Fruit fly (Drosophila melanogaster): ENCODE data around the gene Rubicon.

The Rubicon gene

dm6 chrX:8728030-8728429, 51.2 kb downstream of the Rubicon start:
- TF ChIP-seq gem (tag; optimal IDR thresholded peaks at IDR 0.05) (peak; percentile 19), Sin3A (optimal IDR thresholded peaks at IDR 0.05) (no peak), sens (GFP tag) (peak; percentile 79), Fer3 (tag; optimal IDR thresholded peaks at IDR 0.05) (no peak), CG2712 (tag; optimal IDR thresholded peaks at IDR 0.05) (peak; percentile 15), ci (GFP tag; IDR thresholded peaks at IDR 0.05) (0 out of 3 replicates have a peak, but pooled peaks have one; percentile 30), Neu2 (GFP tag; optimal IDR thresholded peaks at IDR 0.05; ENCODE audit: borderline replicate concordance) (no peak), sisA (GFP tag; IDR thresholded peaks at IDR 0.05) (peak; percentile 56; the same call in 1 of the 2 replicates), Oli (tag; optimal IDR thresholded peaks at IDR 0.05) (peak; percentile 3), slbo (GFP tag; IDR thresholded peaks at IDR 0.05) (0 out of 2 replicates have a peak, but pooled peaks have one; percentile 19), CG10979 (tag; optimal IDR thresholded peaks at IDR 0.05) (no peak), Blimp-1 (GFP tag; optimal IDR thresholded peaks at IDR 0.05) (peak; percentile 3), bsh (GFP tag; optimal IDR thresholded peaks at IDR 0.05) (peak in 1 of 2 experiments; percentile 39), CG17328 (GFP tag; IDR thresholded peaks at IDR 0.05) (peak; percentile 29; the same call in 1 of the 2 replicates), row (GFP tag; IDR thresholded peaks at IDR 0.05) (0 out of 3 replicates have a peak, but pooled peaks have one; percentile 22), Med (GFP tag) (peak; percentile 39), CG14441 (GFP tag; IDR thresholded peaks at IDR 0.05) (0 out of 2 replicates have a peak, but pooled peaks have one; percentile 25), CG32767 (GFP tag; IDR thresholded peaks at IDR 0.05) (0 out of 2 replicates have a peak, but pooled peaks have one; percentile 34), CG15696 (tag; optimal IDR thresholded peaks at IDR 0.05) (no peak), hkb (optimal IDR thresholded peaks at IDR 0.05) (no peak), hkb (GFP tag; IDR thresholded peaks at IDR 0.05) (peak; percentile 19; the same call in 1 of the 2 replicates), run (tag; optimal IDR thresholded peaks at IDR 0.05) (no peak), Xrp1 (GFP tag; IDR thresholded peaks at IDR 0.05) (peak; percentile 31; the same call in 1 of the 2 replicates), bigmax (GFP tag; optimal IDR thresholded peaks at IDR 0.05) (no peak)

dm6 chrX:8730306-8730705, 53.4 kb downstream of the Rubicon start:
- no peak for TF ChIP-seq CG31365 (tag; optimal IDR thresholded peaks at IDR 0.05)
- no peak for TF ChIP-seq Hr51 (GFP tag; optimal IDR thresholded peaks at IDR 0.05)
- TF ChIP-seq CG16813 (GFP tag; IDR thresholded peaks at IDR 0.05; ENCODE audit: partially characterized antibody), result no peak
- TF ChIP-seq CG13624 (GFP tag; optimal IDR thresholded peaks at IDR 0.05), result no peak
- no peak for TF ChIP-seq CG9876 (GFP tag; optimal IDR thresholded peaks at IDR 0.05)
- TF ChIP-seq Camta (GFP tag; optimal IDR thresholded peaks at IDR 0.05), result no peak
- peak; percentile 23 for TF ChIP-seq mam (GFP tag; optimal IDR thresholded peaks at IDR 0.05)
- no peak for TF ChIP-seq Lhr (GFP tag; optimal IDR thresholded peaks at IDR 0.05)
- TF ChIP-seq Jarid2 (GFP tag; optimal IDR thresholded peaks at IDR 0.05), result peak; percentile 11
- no peak for TF ChIP-seq salm (tag; optimal IDR thresholded peaks at IDR 0.05)
- TF ChIP-seq cwo (GFP tag; optimal IDR thresholded peaks at IDR 0.05), result no peak
- peak; percentile 33 for TF ChIP-seq Fer1 (GFP tag; optimal IDR thresholded peaks at IDR 0.05)
- no peak for TF ChIP-seq CG12071 (GFP tag; optimal IDR thresholded peaks at IDR 0.05)
- TF ChIP-seq CG42726 (GFP tag; IDR thresholded peaks at IDR 0.05; ENCODE audit: partially characterized antibody), result no peak
- TF ChIP-seq Pdp1 (GFP tag; optimal IDR thresholded peaks at IDR 0.05), result peak in 1 of 2 experiments; percentile 4
- no peak for TF ChIP-seq CG13775 (GFP tag; optimal IDR thresholded peaks at IDR 0.05)
- TF ChIP-seq Hmr (GFP tag; optimal IDR thresholded peaks at IDR 0.05), result peak; percentile 21
- TF ChIP-seq MBD-R2 (GFP tag; IDR thresholded peaks at IDR 0.05), result no peak
- no peak for TF ChIP-seq onecut (GFP tag; IDR thresholded peaks at IDR 0.05)
- TF ChIP-seq CG18011 (GFP tag; optimal IDR thresholded peaks at IDR 0.05), result no peak
- no peak for TF ChIP-seq Bteb2 (GFP tag; optimal IDR thresholded peaks at IDR 0.05)
- TF ChIP-seq CrebB (tag; optimal IDR thresholded peaks at IDR 0.05), result no peak
- no peak for TF ChIP-seq eyg (GFP tag; optimal IDR thresholded peaks at IDR 0.05)
- no peak for TF ChIP-seq CG32767 (GFP tag; IDR thresholded peaks at IDR 0.05)
- TF ChIP-seq CG9215 (GFP tag; IDR thresholded peaks at IDR 0.05), result no peak
- TF ChIP-seq wor (GFP tag; IDR thresholded peaks at IDR 0.05), result no peak
- peak; percentile 36 for TF ChIP-seq CG12769 (tag; optimal IDR thresholded peaks at IDR 0.05)
- TF ChIP-seq CG13287 (GFP tag; IDR thresholded peaks at IDR 0.05; ENCODE audit: partially characterized antibody), result no peak
